Worm (Caenorhabditis elegans): ENCODE data around the gene ceh-20.
"Not testable (repeated sequence)": the region's sequence is repeated elsewhere in the genome, so short reads cannot be mapped to it uniquely, and the experiment has no call there.

ceh-20 gene

ce11 chrIII:6981989-6982553 lies 2.4 kb downstream of the ceh-20 start, which contains the start of gene F31E3.6:
F31E3.6 (plus strand) TSS chrIII:6982081.
- TF ChIP-seq ZK546.5, unc-39, aly-2 (tag; optimal IDR thresholded peaks at IDR 0.05): not testable (repeated sequence)

- no peak for TF ChIP-seq daf-12 (tag; optimal IDR thresholded peaks at IDR 0.05)
- TF ChIP-seq ceh-9 (tag; optimal IDR thresholded peaks at IDR 0.05), result no peak
- no peak for TF ChIP-seq hmg-11 (tag; optimal IDR thresholded peaks at IDR 0.05)
- no peak for TF ChIP-seq elt-3 (tag; optimal IDR thresholded peaks at IDR 0.05)
- TF ChIP-seq pqm-1 (tag; optimal IDR thresholded peaks at IDR 0.05), result peak; percentile 2
- no peak for TF ChIP-seq eor-1 (tag; optimal IDR thresholded peaks at IDR 0.05)
- no peak for TF ChIP-seq R02D3.7 (tag; optimal IDR thresholded peaks at IDR 0.05)
- no peak for TF ChIP-seq nhr-77 (tag; optimal IDR thresholded peaks at IDR 0.05)
- TF ChIP-seq nhr-28 (tag; optimal IDR thresholded peaks at IDR 0.05), result no peak
- no peak for TF ChIP-seq zag-1 (tag; optimal IDR thresholded peaks at IDR 0.05)
- no peak for TF ChIP-seq nhr-12 (tag; optimal IDR thresholded peaks at IDR 0.05)
- TF ChIP-seq nhr-23 (tag; optimal IDR thresholded peaks at IDR 0.05), result no peak
- no peak for TF ChIP-seq mml-1 (tag; optimal IDR thresholded peaks at IDR 0.05)
- TF ChIP-seq tbx-2 (tag; optimal IDR thresholded peaks at IDR 0.05), result no peak
- TF ChIP-seq unc-39 (tag; optimal IDR thresholded peaks at IDR 0.05), result no peak
- TF ChIP-seq nhr-43 (tag; optimal IDR thresholded peaks at IDR 0.05; ENCODE audit: poor library complexity, severe bottlenecking), result no peak
- TF ChIP-seq snpc-4 (tag; optimal IDR thresholded peaks at IDR 0.05), result no peak
- TF ChIP-seq ama-1 (optimal IDR thresholded peaks at IDR 0.05), result no peak
- TF ChIP-seq ztf-4 (tag; optimal IDR thresholded peaks at IDR 0.05), result no peak
- TF ChIP-seq nhr-76 (tag; optimal IDR thresholded peaks at IDR 0.05), result no peak
- TF ChIP-seq nfya-1 (tag; optimal IDR thresholded peaks at IDR 0.05; ENCODE audit: insufficient read depth), result peak; percentile 43
- no peak for TF ChIP-seq fkh-10 (GFP tag; optimal IDR thresholded peaks at IDR 0.05)
- TF ChIP-seq ceh-28 (tag; optimal IDR thresholded peaks at IDR 0.05), result no peak
- no peak for TF ChIP-seq nhr-25 (tag; optimal IDR thresholded peaks at IDR 0.05)
- no peak for TF ChIP-seq egl-27 (tag; optimal IDR thresholded peaks at IDR 0.05)
- no peak for TF ChIP-seq ceh-82 (tag; optimal IDR thresholded peaks at IDR 0.05)
- no peak for TF ChIP-seq pha-4 (tag; optimal IDR thresholded peaks at IDR 0.05)
- TF ChIP-seq egl-5 (tag; optimal IDR thresholded peaks at IDR 0.05), result peak; percentile 76
- no peak for TF ChIP-seq sea-2 (GFP tag; optimal IDR thresholded peaks at IDR 0.05)
- TF ChIP-seq jun-1 (tag; optimal IDR thresholded peaks at IDR 0.05), result no peak
- no peak for TF ChIP-seq nhr-67 (tag; optimal IDR thresholded peaks at IDR 0.05)
- no peak for TF ChIP-seq fkh-2 (tag; optimal IDR thresholded peaks at IDR 0.05)
- TF ChIP-seq ztf-11 (tag; optimal IDR thresholded peaks at IDR 0.05), result no peak
- no peak for TF ChIP-seq ceh-16 (tag; optimal IDR thresholded peaks at IDR 0.05)
- peak; percentile 74 for TF ChIP-seq nhr-11 (tag; optimal IDR thresholded peaks at IDR 0.05)
- TF ChIP-seq elt-1 (tag; optimal IDR thresholded peaks at IDR 0.05), result no peak
- peak; percentile 44 for TF ChIP-seq unc-62 (GFP tag; optimal IDR thresholded peaks at IDR 0.05)
- TF ChIP-seq fos-1 (tag; optimal IDR thresholded peaks at IDR 0.05), result no peak
- no peak for TF ChIP-seq aly-2 (tag; optimal IDR thresholded peaks at IDR 0.05)
- peak; percentile 92 for TF ChIP-seq lin-39 (tag; optimal IDR thresholded peaks at IDR 0.05)
- no peak for TF ChIP-seq elt-2 (tag; optimal IDR thresholded peaks at IDR 0.05)
- no peak for TF ChIP-seq ZK546.5 (tag; optimal IDR thresholded peaks at IDR 0.05)
- TF ChIP-seq nhr-237 (tag; optimal IDR thresholded peaks at IDR 0.05), result no peak
- TF ChIP-seq lin-15B (tag; optimal IDR thresholded peaks at IDR 0.05), result no peak
- no peak for TF ChIP-seq lsy-12 (tag; optimal IDR thresholded peaks at IDR 0.05)
Measured at ce11 chrIII:6988060-6988459, 8.4 kb downstream of the ceh-20 start.

Measured in whole organism, L3 larva.